Fruit fly (Drosophila melanogaster): ENCODE results near the gene CG3651.

DNA sequence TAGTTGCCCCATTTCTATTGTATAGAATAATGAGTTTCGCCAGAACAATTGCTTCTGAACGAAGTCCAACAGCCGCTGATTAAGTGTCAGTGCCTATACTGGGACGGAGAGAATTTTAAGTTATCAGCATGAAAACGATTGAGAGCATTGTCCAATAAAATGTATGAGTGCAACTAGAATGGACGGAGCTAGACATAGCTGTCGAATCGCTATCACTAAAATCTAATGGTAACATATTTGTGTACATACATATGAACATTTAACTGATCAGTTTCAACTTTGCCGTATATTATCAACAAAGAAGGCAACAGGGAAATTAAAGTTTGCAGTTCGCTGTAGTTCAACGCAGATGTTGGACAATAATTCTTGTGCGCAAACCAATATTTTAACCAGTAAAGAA lies 54.0 kb downstream of the CG3651 start, which contains the start of gene CG3635:
- no peak for TF ChIP-seq h (GFP tag; optimal IDR thresholded peaks at IDR 0.05)
- TF ChIP-seq br (GFP tag; optimal IDR thresholded peaks at IDR 0.05): no peak
- TF ChIP-seq dl (GFP tag; optimal IDR thresholded peaks at IDR 0.05; ENCODE audit: insufficient read depth in 1 of 2, partially characterized antibody in 2 of 2): no peak
- TF ChIP-seq Mio (GFP tag; optimal IDR thresholded peaks at IDR 0.05): no peak
- TF ChIP-seq lola (GFP tag; optimal IDR thresholded peaks at IDR 0.05): no peak
- TF ChIP-seq pan (optimal IDR thresholded peaks at IDR 0.05): no peak
- TF ChIP-seq Dfd (GFP tag; optimal IDR thresholded peaks at IDR 0.05): no peak
- no peak for TF ChIP-seq dsf (GFP tag; optimal IDR thresholded peaks at IDR 0.05; ENCODE audit: borderline replicate concordance)
- no peak for TF ChIP-seq dmrt93B (GFP tag; optimal IDR thresholded peaks at IDR 0.05)
- no peak for TF ChIP-seq ey (GFP tag; optimal IDR thresholded peaks at IDR 0.05)
